Worm (Caenorhabditis elegans) whole organism, L1 larva: Measurements from ENCODE around the gene spo-11.

Experiments used
- fkh-10 ChIP-seq: sonication (generic microtip); optimal IDR thresholded peaks from 2 replicates; lab custom pipeline; 2017; ENCODE audit warnings: missing biosample characterization, missing genetic modification reagents, missing genetic modification characterization
- fos-1 ChIP-seq: fragments of 150-350 bp; optimal IDR thresholded peaks from 2 replicates; lab custom pipeline; 2014; ENCODE audit warnings: missing biosample characterization, missing genetic modification characterization
- mab-9 ChIP-seq: fragments of 200-800 bp; sonication (Bioruptor generic); IDR thresholded peaks from 2 replicates; pipeline ENCODE4 v1.3.6; 2022; ENCODE audit warnings: missing genetic modification reagents, missing genetic modification characterization, missing compliant biosample characterization

- TF ChIP-seq fos-1 (tag; lab: Kevin White, UChicago) = no peak
- no peak for TF ChIP-seq mab-9 (GFP tag; lab: Robert Waterston, UW)
- no peak for TF ChIP-seq fkh-10
These were observed 24.4 kb downstream of the spo-11 start, which contains the start of gene str-3 for ce11 chrIV:11100271-11100670.
